Worm (Caenorhabditis elegans): Measurements from ENCODE around the gene rpl-20.

Gene rpl-20

ce11 chrIV:4755929-4756655, 6.5 kb upstream of the rpl-20 start, which contains the start of the genes fbxb-77 and Y17G9B.11:
Gene fbxb-77 (minus strand): TSS chrIV:4756157.
Gene Y17G9B.11 (plus strand): TSS chrIV:4756605.
- no peak for TF ChIP-seq nhr-27 (tag; optimal IDR thresholded peaks at IDR 0.05)
- no peak for TF ChIP-seq nfyb-1 (GFP tag; IDR thresholded peaks at IDR 0.05)
- no peak for TF ChIP-seq aptf-3 (GFP tag; IDR thresholded peaks at IDR 0.05)
- no peak for TF ChIP-seq F52B5.7 (tag; optimal IDR thresholded peaks at IDR 0.05)
- TF ChIP-seq ztf-22 (GFP tag; optimal IDR thresholded peaks at IDR 0.05), result no peak
- TF ChIP-seq attf-3 (GFP tag; conservative IDR thresholded peaks at IDR 0.05), result no peak
- TF ChIP-seq ceh-40 (GFP tag; IDR thresholded peaks at IDR 0.05), result no peak
- TF ChIP-seq somi-1 (GFP tag; optimal IDR thresholded peaks at IDR 0.05), result no peak
- no peak for TF ChIP-seq F37B4.10 (GFP tag; IDR thresholded peaks at IDR 0.05)
- no peak for TF ChIP-seq Y67H2A.10 (GFP tag; conservative IDR thresholded peaks at IDR 0.05)
- no peak for TF ChIP-seq sea-2 (GFP tag; IDR thresholded peaks at IDR 0.05)
- TF ChIP-seq mel-28 (tag; optimal IDR thresholded peaks at IDR 0.05; ENCODE audit: borderline replicate concordance), result no peak
- TF ChIP-seq ets-4 (GFP tag; optimal IDR thresholded peaks at IDR 0.05), result no peak
- TF ChIP-seq ccch-3 (GFP tag; optimal IDR thresholded peaks at IDR 0.05), result no peak
- TF ChIP-seq bed-2 (GFP tag; IDR thresholded peaks at IDR 0.05), result no peak

ce11 chrIV:4751814-4752213, 2.2 kb upstream of the rpl-20 start, which contains the start of gene Y17G9B.4:
Gene Y17G9B.4 (plus strand): TSS chrIV:4752119.
- no peak for TF ChIP-seq nhr-179 (tag; optimal IDR thresholded peaks at IDR 0.05)
- TF ChIP-seq hlh-12 (tag; optimal IDR thresholded peaks at IDR 0.05), result no peak
- no peak for TF ChIP-seq zfh-2 (GFP tag; conservative IDR thresholded peaks at IDR 0.05)
- TF ChIP-seq lin-54 (GFP tag; optimal IDR thresholded peaks at IDR 0.05), result no peak
- no peak for TF ChIP-seq K12H6.12 (tag; optimal IDR thresholded peaks at IDR 0.05)
- TF ChIP-seq nfyb-1 (GFP tag; IDR thresholded peaks at IDR 0.05), result no peak
- no peak for TF ChIP-seq cebp-1 (GFP tag; IDR thresholded peaks at IDR 0.05)
- no peak for TF ChIP-seq cebp-1 (tag; optimal IDR thresholded peaks at IDR 0.05)
- TF ChIP-seq lsl-1 (GFP tag; optimal IDR thresholded peaks at IDR 0.05), result peak; percentile 91
- TF ChIP-seq let-607 (tag; optimal IDR thresholded peaks at IDR 0.05), result no peak
- TF ChIP-seq F55B11.4 (tag; optimal IDR thresholded peaks at IDR 0.05; ENCODE audit: borderline replicate concordance, insufficient read depth), result no peak
- TF ChIP-seq tbp1 (GFP tag; optimal IDR thresholded peaks at IDR 0.05), result peak; percentile 17
- no peak for TF ChIP-seq madf-10 (tag; optimal IDR thresholded peaks at IDR 0.05)
- peak; percentile 53 for TF ChIP-seq D2030.7 (GFP tag; IDR thresholded peaks at IDR 0.05)
- TF ChIP-seq F33H1.4 (GFP tag; IDR thresholded peaks at IDR 0.05), result peak; percentile 90
- TF ChIP-seq F10E7.11 (tag; optimal IDR thresholded peaks at IDR 0.05), result no peak
- TF ChIP-seq hlh-26 (GFP tag; conservative IDR thresholded peaks at IDR 0.05), result no peak
- peak; percentile 42 for TF ChIP-seq madf-8 (GFP tag; conservative IDR thresholded peaks at IDR 0.05)
- no peak for TF ChIP-seq hmg-1.2 (GFP tag; IDR thresholded peaks at IDR 0.05)
- TF ChIP-seq ceh-58 (GFP tag; IDR thresholded peaks at IDR 0.05), result no peak
- no peak for TF ChIP-seq snpc-4 (GFP tag; optimal IDR thresholded peaks at IDR 0.05)
- peak in 2 of 4 experiments; percentile 25 to 52 for TF ChIP-seq snpc-4 (tag; optimal IDR thresholded peaks at IDR 0.05)
- no peak for TF ChIP-seq Y79H2A.3 (GFP tag; conservative IDR thresholded peaks at IDR 0.05)
- TF ChIP-seq aptf-2 (GFP tag; conservative IDR thresholded peaks at IDR 0.05), result no peak
- TF ChIP-seq madf-6 (GFP tag; IDR thresholded peaks at IDR 0.05), result peak; percentile 83
- TF ChIP-seq ztf-18 (tag; optimal IDR thresholded peaks at IDR 0.05), result no peak
- TF ChIP-seq xnd-1 (tag; optimal IDR thresholded peaks at IDR 0.05), result peak; percentile 86
